Fruit fly (Drosophila melanogaster) whole organism, embryonic: Measurements from ENCODE around the gene CG6574.

Source experiments
- ATbp ChIP-seq: fragments of 200-800 bp; sonication (Bioruptor generic); optimal IDR thresholded peaks from 2 replicates; lab custom pipeline; 2017; ENCODE audit warnings: missing biosample characterization, mild to moderate bottlenecking, missing genetic modification characterization, missing genetic modification reagents
- Atf-2 ChIP-seq: fragments of 200-800 bp; sonication (Bioruptor generic); optimal IDR thresholded peaks from 2 replicates; lab custom pipeline; 2016; ENCODE audit warnings: missing biosample characterization, missing genetic modification characterization
- CG10267 ChIP-seq: fragments of 200-800 bp; sonication (Bioruptor generic); optimal IDR thresholded peaks from 2 replicates; lab custom pipeline; 2018; ENCODE audit warnings: missing biosample characterization, mild to moderate bottlenecking, missing genetic modification characterization, moderate library complexity
- CG10543 ChIP-seq: fragments of 200-800 bp; sonication (Bioruptor generic); optimal IDR thresholded peaks from 3 replicates; lab custom pipeline; 2017; ENCODE audit warnings: missing biosample characterization, mild to moderate bottlenecking, missing genetic modification characterization, moderate library complexity
- CG10959 ChIP-seq: fragments of 200-800 bp; sonication (Bioruptor generic); IDR thresholded peaks from 2 replicates; pipeline ENCODE4 v1.3.6; 2022; ENCODE audit warnings: missing biosample characterization, missing genetic modification characterization
- CG11723 ChIP-seq: fragments of 200-800 bp; sonication (Bioruptor generic); optimal IDR thresholded peaks from 2 replicates; lab custom pipeline; 2017; ENCODE audit warnings: missing biosample characterization, mild to moderate bottlenecking, missing genetic modification characterization
- CG14014 ChIP-seq: fragments of 200-800 bp; sonication (Bioruptor generic); IDR thresholded peaks from 2 replicates; pipeline ENCODE4 v1.3.6; 2022; ENCODE audit warnings: missing biosample characterization, missing genetic modification characterization
- CG15696 ChIP-seq: fragments of 200-800 bp; sonication (Bioruptor generic); optimal IDR thresholded peaks from 2 replicates; lab custom pipeline; 2019; ENCODE audit warnings: missing biosample characterization, mild to moderate bottlenecking, missing genetic modification characterization, moderate library complexity
- CG1602 ChIP-seq: fragments of 200-800 bp; sonication (Bioruptor generic); optimal IDR thresholded peaks from 3 replicates; lab custom pipeline; 2016; ENCODE audit warnings: missing biosample characterization, missing genetic modification characterization
- CG16779 ChIP-seq: fragments of 200-800 bp; sonication (Bioruptor generic); IDR thresholded peaks from 2 replicates; pipeline ENCODE4 v1.3.6; 2022; ENCODE audit warnings: missing biosample characterization, missing genetic modification characterization
- CG18011 ChIP-seq: fragments of 200-800 bp; sonication (Bioruptor generic); optimal IDR thresholded peaks from 2 replicates; lab custom pipeline; 2017; ENCODE audit warnings: missing biosample characterization, missing genetic modification characterization, mild to moderate bottlenecking, moderate library complexity, missing genotype
- CG18764 ChIP-seq: fragments of 200-800 bp; sonication (Bioruptor generic); optimal IDR thresholded peaks from 3 replicates; lab custom pipeline; 2016; ENCODE audit warnings: missing biosample characterization, missing genetic modification characterization
- CG3163 ChIP-seq: fragments of 200-800 bp; sonication (Bioruptor generic); optimal IDR thresholded peaks from 3 replicates; lab custom pipeline; 2016; ENCODE audit warnings: missing biosample characterization, missing genetic modification characterization
- CG3407 ChIP-seq: fragments of 200-800 bp; sonication (Bioruptor generic); optimal IDR thresholded peaks from 2 replicates; lab custom pipeline; 2018; ENCODE audit warnings: missing biosample characterization, mild to moderate bottlenecking, missing genetic modification characterization
- CG4404 ChIP-seq: fragments of 200-800 bp; sonication (Bioruptor generic); IDR thresholded peaks from 2 replicates; pipeline ENCODE4 v1.3.6; 2022; ENCODE audit warnings: missing biosample characterization, missing genetic modification characterization
- CG6175 ChIP-seq: fragments of 200-800 bp; sonication (Bioruptor generic); IDR thresholded peaks from 3 replicates; pipeline ENCODE4 v1.3.6; 2022; ENCODE audit warnings: missing biosample characterization, missing genetic modification characterization
- CG7745 ChIP-seq: fragments of 200-800 bp; sonication (Bioruptor generic); optimal IDR thresholded peaks from 2 replicates; lab custom pipeline; 2018; ENCODE audit warnings: missing biosample characterization, mild to moderate bottlenecking, missing genetic modification characterization, moderate library complexity
- CG7786 ChIP-seq: fragments of 200-800 bp; sonication (Bioruptor generic); optimal IDR thresholded peaks from 2 replicates; lab custom pipeline; 2016; ENCODE audit warnings: missing biosample characterization, missing genetic modification characterization
- CG9797 ChIP-seq: fragments of 200-800 bp; sonication (Bioruptor generic); optimal IDR thresholded peaks from 3 replicates; lab custom pipeline; 2018; ENCODE audit warnings: missing biosample characterization, mild to moderate bottlenecking, missing genetic modification characterization
- Elba2 ChIP-seq: fragments of 200-800 bp; sonication (Bioruptor generic); optimal IDR thresholded peaks from 3 replicates; lab custom pipeline; 2016; ENCODE audit warnings: missing biosample characterization, missing genetic modification characterization
- HLH3B ChIP-seq: fragments of 200-800 bp; sonication (Bioruptor generic); IDR thresholded peaks from 2 replicates; pipeline ENCODE4 v1.3.6; 2022; ENCODE audit warnings: missing biosample characterization, missing genetic modification characterization
- Hmr ChIP-seq: fragments of 200-800 bp; sonication (Bioruptor generic); optimal IDR thresholded peaks from 3 replicates; lab custom pipeline; 2017; ENCODE audit warnings: mild to moderate bottlenecking, missing biosample characterization, missing genetic modification reagents, missing genetic modification characterization
- Mad ChIP-seq: fragments of 200-800 bp; sonication (Bioruptor generic); optimal IDR thresholded peaks from 2 replicates; lab custom pipeline; 2016; ENCODE audit warnings: missing biosample characterization, missing genetic modification characterization
- Myb ChIP-seq: fragments of 200-800 bp; sonication (Bioruptor generic); optimal IDR thresholded peaks from 2 replicates; lab custom pipeline; 2016; ENCODE audit warnings: missing biosample characterization, missing genetic modification characterization
- NK7.1 ChIP-seq: fragments of 200-800 bp; sonication (Bioruptor generic); optimal IDR thresholded peaks from 3 replicates; lab custom pipeline; 2016; ENCODE audit warnings: missing biosample characterization, missing genetic modification characterization
- Opbp ChIP-seq: fragments of 200-800 bp; sonication (Bioruptor generic); IDR thresholded peaks from 3 replicates; pipeline ENCODE4 v1.3.6; 2022; ENCODE audit warnings: missing biosample characterization, missing genetic modification characterization; ENCODE audit not compliant: partially characterized antibody
- Pdp1 ChIP-seq, 2 experiments: fragments of 200-800 bp; sonication (Bioruptor generic); optimal IDR thresholded peaks; 3 replicates each; lab custom pipeline; 2016; ENCODE audit warnings: missing biosample characterization in 2 of 2, missing genetic modification characterization in 2 of 2, mild to moderate bottlenecking in 1 of 2, moderate library complexity in 1 of 2
- Sry-δ ChIP-seq: fragments of 200-800 bp; sonication (Bioruptor generic); optimal IDR thresholded peaks from 2 replicates; lab custom pipeline; 2016; ENCODE audit warnings: missing biosample characterization, missing genetic modification characterization
- Ssrp ChIP-seq: fragments of 200-800 bp; sonication (Bioruptor generic); optimal IDR thresholded peaks from 2 replicates; lab custom pipeline; 2018; ENCODE audit warnings: missing biosample characterization, mild to moderate bottlenecking, missing genetic modification characterization, moderate library complexity
- Usf ChIP-seq: fragments of 200-800 bp; sonication (Bioruptor generic); optimal IDR thresholded peaks from 2 replicates; lab custom pipeline; 2017; ENCODE audit warnings: missing genotype, missing biosample characterization, missing genetic modification characterization
- ap ChIP-seq: fragments of 200-800 bp; sonication (Bioruptor generic); IDR thresholded peaks from 2 replicates; pipeline ENCODE4 v1.3.6; 2022; ENCODE audit warnings: missing biosample characterization, missing genetic modification characterization
- chif ChIP-seq, 2 experiments: fragments of 200-800 bp; sonication (Bioruptor generic); optimal IDR thresholded peaks; 3 replicates each; lab custom pipeline; 2016; ENCODE audit warnings: missing biosample characterization in 2 of 2, missing genetic modification characterization in 2 of 2
- crp ChIP-seq, 2 experiments: fragments of 200-800 bp; sonication (Bioruptor generic); optimal IDR thresholded peaks; 2 replicates in 1 of 2; 3 replicates in 1 of 2; lab custom pipeline; 2017; ENCODE audit warnings: missing biosample characterization in 2 of 2, missing genetic modification characterization in 2 of 2, mild to moderate bottlenecking in 1 of 2, moderate library complexity in 1 of 2
- dmrt11E ChIP-seq: fragments of 200-800 bp; sonication (Bioruptor generic); optimal IDR thresholded peaks from 3 replicates; lab custom pipeline; 2018; ENCODE audit warnings: missing biosample characterization, mild to moderate bottlenecking, missing genetic modification characterization, moderate library complexity
- ems ChIP-seq: fragments of 200-800 bp; sonication (Bioruptor generic); optimal IDR thresholded peaks from 3 replicates; lab custom pipeline; 2016; ENCODE audit warnings: missing biosample characterization, missing genetic modification characterization
- eyg ChIP-seq: fragments of 200-800 bp; sonication (Bioruptor generic); optimal IDR thresholded peaks from 3 replicates; lab custom pipeline; 2016; ENCODE audit warnings: missing biosample characterization, missing genetic modification characterization
- fd102C ChIP-seq: fragments of 200-800 bp; sonication (Bioruptor generic); optimal IDR thresholded peaks from 2 replicates; lab custom pipeline; 2018; ENCODE audit warnings: missing biosample characterization, mild to moderate bottlenecking, missing genetic modification characterization, moderate library complexity
- fd64A ChIP-seq: fragments of 200-800 bp; sonication (Bioruptor generic); optimal IDR thresholded peaks from 3 replicates; lab custom pipeline; 2018; ENCODE audit warnings: missing biosample characterization, mild to moderate bottlenecking, missing genetic modification characterization
- fu2 ChIP-seq: fragments of 200-800 bp; sonication (Bioruptor generic); optimal IDR thresholded peaks from 2 replicates; lab custom pipeline; 2016; ENCODE audit warnings: missing biosample characterization, missing genetic modification characterization
- gcm2 ChIP-seq: fragments of 200-800 bp; sonication (Bioruptor generic); optimal IDR thresholded peaks from 2 replicates; lab custom pipeline; 2016; ENCODE audit warnings: missing biosample characterization, missing genetic modification characterization
- jigr1 ChIP-seq: fragments of 200-800 bp; sonication (Bioruptor generic); IDR thresholded peaks from 3 replicates; pipeline ENCODE4 v1.3.6; 2022; ENCODE audit warnings: missing biosample characterization, missing genetic modification characterization
- jumu ChIP-seq: fragments of 200-800 bp; sonication (Bioruptor generic); optimal IDR thresholded peaks from 3 replicates; lab custom pipeline; 2016; ENCODE audit warnings: missing biosample characterization, missing genetic modification characterization
- kni ChIP-seq: fragments of 200-800 bp; sonication (Bioruptor generic); optimal IDR thresholded peaks from 3 replicates; lab custom pipeline; 2017; ENCODE audit warnings: mild to moderate bottlenecking, missing biosample characterization, missing genetic modification reagents, missing genetic modification characterization
- org-1 ChIP-seq: fragments of 200-800 bp; sonication (Bioruptor generic); optimal IDR thresholded peaks from 2 replicates; lab custom pipeline; 2017; ENCODE audit warnings: missing biosample characterization, missing genetic modification characterization
- pros ChIP-seq: fragments of 200-800 bp; sonication (Bioruptor generic); optimal IDR thresholded peaks from 3 replicates; lab custom pipeline; 2019; ENCODE audit warnings: missing biosample characterization, mild to moderate bottlenecking, missing genetic modification characterization, moderate library complexity
- sens ChIP-seq: fragments of 200-800 bp; sonication (Bioruptor generic); peaks from one replicate; lab custom pipeline; 2016; ENCODE audit warnings: missing biosample characterization, missing genetic modification characterization
- stc ChIP-seq: fragments of 200-800 bp; sonication (Bioruptor generic); IDR thresholded peaks from 2 replicates; pipeline ENCODE4 v1.3.6; 2022; ENCODE audit warnings: missing biosample characterization, missing genetic modification characterization
- trh ChIP-seq: fragments of 200-800 bp; sonication (Bioruptor generic); optimal IDR thresholded peaks from 2 replicates; lab custom pipeline; 2016; ENCODE audit warnings: missing biosample characterization, missing genetic modification characterization
- tup ChIP-seq: fragments of 200-800 bp; sonication (Bioruptor generic); optimal IDR thresholded peaks from 2 replicates; lab custom pipeline; 2016; ENCODE audit warnings: missing biosample characterization, mild to moderate bottlenecking, missing genetic modification characterization, moderate library complexity
- unc-4 ChIP-seq: fragments of 200-800 bp; sonication (Bioruptor generic); IDR thresholded peaks from 2 replicates; pipeline ENCODE4 v1.3.6; 2022; ENCODE audit warnings: missing biosample characterization, missing genetic modification characterization; ENCODE audit not compliant: partially characterized antibody

The CG6574 gene

dm6 chr3R:10885422-10886081, 22.8 kb upstream of the CG6574 start, which contains the start of gene Leash (continued):
- no peak; the same call in 2 of the 3 replicates for TF ChIP-seq Opbp (GFP tag; lab: Robert Waterston, UW)
- TF ChIP-seq CG3407 (GFP tag; lab: Kevin White, UChicago) = no peak
- TF ChIP-seq sens (GFP tag; lab: Kevin White, UChicago) = no peak
- TF ChIP-seq CG6175 = 0 out of 3 replicates have a peak, but pooled peaks have one; percentile 41
- peak; percentile 16 for TF ChIP-seq Sry-δ (GFP tag; lab: Kevin White, UChicago)
- no peak for TF ChIP-seq CG15696 (tag; lab: Kevin White, UChicago)
- TF ChIP-seq NK7.1 = no peak
- no peak for TF ChIP-seq Atf-2 (GFP tag; lab: Kevin White, UChicago)
- no peak for TF ChIP-seq fd102C (GFP tag; lab: Kevin White, UChicago)
- no peak for TF ChIP-seq CG11723 (GFP tag; lab: Kevin White, UChicago)
- TF ChIP-seq crp (GFP tag; optimal IDR thresholded peaks at IDR 0.05; lab: Kevin White, UChicago) = peak; percentile 63 to 95
- TF ChIP-seq Myb (GFP tag; lab: Kevin White, UChicago) = peak; percentile 86
- no peak for TF ChIP-seq Hmr (GFP tag; lab: Kevin White, UChicago)
- no peak for TF ChIP-seq fd64A (GFP tag; lab: Kevin White, UChicago)
- TF ChIP-seq trh (GFP tag; lab: Kevin White, UChicago) = no peak
- no peak for TF ChIP-seq eyg (GFP tag; lab: Kevin White, UChicago)
- TF ChIP-seq CG18011 = no peak
- TF ChIP-seq CG1602 (GFP tag; lab: Kevin White, UChicago) = no peak
- TF ChIP-seq Pdp1 (GFP tag; optimal IDR thresholded peaks at IDR 0.05; lab: Kevin White, UChicago) = peak in 1 of 2 experiments; percentile 63
- TF ChIP-seq CG10543 = no peak
- TF ChIP-seq Ssrp (tag; lab: Kevin White, UChicago) = no peak
- no peak for TF ChIP-seq stc (GFP tag; lab: Robert Waterston, UW)
- no peak for TF ChIP-seq org-1
- TF ChIP-seq tup = no peak
- no peak for TF ChIP-seq CG16779
- no peak for TF ChIP-seq ems (GFP tag; lab: Kevin White, UChicago)
- TF ChIP-seq unc-4 (GFP tag; lab: Robert Waterston, UW) = peak; percentile 60; the same call in 1 of the 2 replicates
- peak; percentile 57 for TF ChIP-seq CG3163 (GFP tag; lab: Kevin White, UChicago)
- TF ChIP-seq HLH3B (GFP tag; lab: Robert Waterston, UW) = no peak
- TF ChIP-seq CG18764 (GFP tag; lab: Kevin White, UChicago) = no peak
- TF ChIP-seq ATbp (GFP tag; lab: Kevin White, UChicago) = no peak
- TF ChIP-seq Elba2 (GFP tag; lab: Kevin White, UChicago) = no peak
- no peak for TF ChIP-seq CG7786
- TF ChIP-seq Usf = no peak
- no peak for TF ChIP-seq jumu (GFP tag; lab: Kevin White, UChicago)
- no peak for TF ChIP-seq ap
- TF ChIP-seq Mad (GFP tag; lab: Kevin White, UChicago) = no peak
- no peak for TF ChIP-seq CG10959 (GFP tag; lab: Robert Waterston, UW)
- TF ChIP-seq CG10267 (tag; lab: Kevin White, UChicago) = no peak
- TF ChIP-seq dmrt11E (tag; lab: Kevin White, UChicago) = no peak
- no peak for TF ChIP-seq kni (GFP tag; lab: Kevin White, UChicago)
- no peak for TF ChIP-seq CG4404 (GFP tag; lab: Robert Waterston, UW)
- TF ChIP-seq fu2 = no peak
- TF ChIP-seq CG7745 = no peak
- TF ChIP-seq CG9797 = peak; percentile 38
- no peak for TF ChIP-seq pros (GFP tag; lab: Kevin White, UChicago)
- TF ChIP-seq CG14014 (GFP tag; lab: Robert Waterston, UW) = no peak
- no peak for TF ChIP-seq jigr1 (GFP tag; lab: Robert Waterston, UW)
- TF ChIP-seq gcm2 = no peak
- TF ChIP-seq chif (GFP tag; optimal IDR thresholded peaks at IDR 0.05; lab: Kevin White, UChicago) = no peak
